Worm (Caenorhabditis elegans) whole organism, L2 larva: Measurements from ENCODE around the gene ubxn-4.

Experiments used
- C34F6.9 ChIP-seq: fragments of 150-350 bp; optimal IDR thresholded peaks from 2 replicates; lab custom pipeline; 2014; ENCODE audit warnings: missing biosample characterization, missing genetic modification characterization
- F13H6.1 ChIP-seq: sonication (generic microtip); optimal IDR thresholded peaks from 2 replicates; lab custom pipeline; 2016; ENCODE audit warnings: missing genetic modification characterization, missing compliant biosample characterization
- R02D3.7 ChIP-seq: fragments of 150-350 bp; optimal IDR thresholded peaks from 2 replicates; lab custom pipeline; 2014; ENCODE audit warnings: missing biosample characterization, missing genetic modification characterization
- Y55F3AM.14 ChIP-seq: fragments of 200-800 bp; sonication (Bioruptor generic); optimal IDR thresholded peaks from 2 replicates; lab custom pipeline; 2018; ENCODE audit warnings: mild to moderate bottlenecking, missing genetic modification characterization, missing compliant biosample characterization
- ZK546.5 ChIP-seq: sonication (generic microtip); optimal IDR thresholded peaks from 2 replicates; lab custom pipeline; 2017; ENCODE audit warnings: missing biosample characterization, missing genetic modification characterization
- alr-1 ChIP-seq: fragments of 150-350 bp; optimal IDR thresholded peaks from 2 replicates; lab custom pipeline; 2014; ENCODE audit warnings: missing biosample characterization, missing genetic modification characterization
- ama-1 ChIP-seq: fragments of 150-350 bp; optimal IDR thresholded peaks from 2 replicates; lab custom pipeline; 2018; ENCODE audit warnings: inconsistent platforms
- blmp-1 ChIP-seq: sonication (generic microtip); optimal IDR thresholded peaks from 2 replicates; lab custom pipeline; 2017; ENCODE audit warnings: missing genetic modification characterization, mild to moderate bottlenecking, missing compliant biosample characterization, antibody characterized with exemption, moderate library complexity; ENCODE audit not compliant: insufficient read depth
- ceh-16 ChIP-seq: fragments of 150-350 bp; optimal IDR thresholded peaks from 2 replicates; lab custom pipeline; 2014; ENCODE audit warnings: missing biosample characterization, missing genetic modification characterization
- ceh-82 ChIP-seq: fragments of 150-350 bp; optimal IDR thresholded peaks from 2 replicates; lab custom pipeline; 2014; ENCODE audit warnings: missing biosample characterization, missing genetic modification characterization
- crh-2 ChIP-seq: sonication (generic microtip); optimal IDR thresholded peaks from 2 replicates; lab custom pipeline; 2017; ENCODE audit warnings: missing biosample characterization, missing genetic modification characterization
- dmd-4 ChIP-seq: sonication (generic microtip); optimal IDR thresholded peaks from 2 replicates; lab custom pipeline; 2017; ENCODE audit warnings: missing biosample characterization, missing genetic modification characterization
- egl-27 ChIP-seq: sonication (generic microtip); optimal IDR thresholded peaks from 3 replicates; lab custom pipeline; 2017; ENCODE audit warnings: missing biosample characterization, missing genetic modification reagents, missing genetic modification characterization
- elt-1 ChIP-seq: fragments of 150-350 bp; optimal IDR thresholded peaks from 2 replicates; lab custom pipeline; 2014; ENCODE audit warnings: missing biosample characterization, missing genetic modification characterization
- elt-3 ChIP-seq: sonication (generic microtip); optimal IDR thresholded peaks from 2 replicates; lab custom pipeline; 2017; ENCODE audit warnings: missing biosample characterization, missing genetic modification characterization
- fos-1 ChIP-seq: fragments of 150-350 bp; optimal IDR thresholded peaks from 2 replicates; lab custom pipeline; 2014; ENCODE audit warnings: missing biosample characterization, missing genetic modification characterization
- gmeb-1 ChIP-seq: fragments of 150-350 bp; optimal IDR thresholded peaks from 2 replicates; lab custom pipeline; 2014; ENCODE audit warnings: missing biosample characterization, missing genetic modification characterization
- lin-11 ChIP-seq: fragments of 150-350 bp; sonication (generic microtip); optimal IDR thresholded peaks from 2 replicates; lab custom pipeline; 2014; ENCODE audit warnings: missing biosample characterization, missing genetic modification characterization, inconsistent platforms, mixed read lengths
- lin-13 ChIP-seq: fragments of 150-350 bp; optimal IDR thresholded peaks from 2 replicates; lab custom pipeline; 2014; ENCODE audit warnings: missing biosample characterization, missing genetic modification reagents, missing genetic modification characterization
- lin-39 ChIP-seq: fragments of 150-350 bp; optimal IDR thresholded peaks from 2 replicates; lab custom pipeline; 2014; ENCODE audit warnings: missing biosample characterization, missing genetic modification reagents, missing genetic modification characterization
- lsy-2 ChIP-seq, 2 experiments: fragments of 150-350 bp in 1 of 2; sonication (generic microtip) in 1 of 2; optimal IDR thresholded peaks; 2 replicates each; lab custom pipeline; 2014 to 2017; ENCODE audit warnings: missing biosample characterization in 2 of 2, missing genetic modification characterization in 2 of 2
- mab-5 ChIP-seq: fragments of 150-350 bp; optimal IDR thresholded peaks from 2 replicates; lab custom pipeline; 2014; ENCODE audit warnings: missing biosample characterization, missing genetic modification characterization
- mdl-1 ChIP-seq, 2 experiments: fragments of 150-350 bp in 1 of 2; sonication (generic microtip) in 1 of 2; optimal IDR thresholded peaks; 2 replicates each; lab custom pipeline; 2017; ENCODE audit warnings: missing biosample characterization in 2 of 2, missing genetic modification characterization in 2 of 2
- nhr-10 ChIP-seq: sonication (generic microtip); optimal IDR thresholded peaks from 2 replicates; lab custom pipeline; 2017; ENCODE audit warnings: missing biosample characterization, missing genetic modification characterization
- nhr-11 ChIP-seq: fragments of 150-350 bp; optimal IDR thresholded peaks from 2 replicates; lab custom pipeline; 2014; ENCODE audit warnings: missing biosample characterization, missing genetic modification characterization
- nhr-12 ChIP-seq: fragments of 150-350 bp; optimal IDR thresholded peaks from 2 replicates; lab custom pipeline; 2014; ENCODE audit warnings: missing biosample characterization, missing genetic modification characterization
- nhr-129 ChIP-seq: fragments of 150-350 bp; optimal IDR thresholded peaks from 2 replicates; lab custom pipeline; 2014; ENCODE audit warnings: missing biosample characterization, missing genetic modification characterization
- nhr-21 ChIP-seq: fragments of 150-350 bp; optimal IDR thresholded peaks from 2 replicates; lab custom pipeline; 2014; ENCODE audit warnings: missing biosample characterization, missing genetic modification characterization
- nhr-23 ChIP-seq: fragments of 150-350 bp; optimal IDR thresholded peaks from 2 replicates; lab custom pipeline; 2014; ENCODE audit warnings: missing biosample characterization, missing genetic modification reagents, missing genetic modification characterization
- nhr-237 ChIP-seq: fragments of 150-350 bp; optimal IDR thresholded peaks from 2 replicates; lab custom pipeline; 2014; ENCODE audit warnings: missing biosample characterization, missing genetic modification characterization
- nhr-25 ChIP-seq: fragments of 150-350 bp; sonication (generic microtip); optimal IDR thresholded peaks from 3 replicates; lab custom pipeline; 2014; ENCODE audit warnings: missing biosample characterization, missing genetic modification characterization
- nhr-6 ChIP-seq: fragments of 150-350 bp; optimal IDR thresholded peaks from 2 replicates; lab custom pipeline; 2014; ENCODE audit warnings: missing biosample characterization, missing genetic modification characterization
- nhr-77 ChIP-seq: fragments of 150-350 bp; optimal IDR thresholded peaks from 2 replicates; lab custom pipeline; 2014; ENCODE audit warnings: missing biosample characterization, missing genetic modification characterization
- sem-4 ChIP-seq: fragments of 150-350 bp; optimal IDR thresholded peaks from 2 replicates; lab custom pipeline; 2014; ENCODE audit warnings: missing biosample characterization, missing genetic modification reagents, missing genetic modification characterization
- skn-1 ChIP-seq: sonication (generic microtip); optimal IDR thresholded peaks from 2 replicates; lab custom pipeline; 2017; ENCODE audit warnings: missing biosample characterization, missing genetic modification characterization
- sma-3 ChIP-seq: sonication (generic microtip); optimal IDR thresholded peaks from 2 replicates; lab custom pipeline; 2016; ENCODE audit warnings: missing genetic modification reagents, missing genetic modification characterization, missing compliant biosample characterization
- sma-9 ChIP-seq, 2 experiments: fragments of 150-350 bp in 1 of 2; sonication (generic microtip) in 1 of 2; optimal IDR thresholded peaks; 2 replicates each; lab custom pipeline; 2014 to 2016; ENCODE audit warnings: missing genetic modification characterization in 2 of 2, mild to moderate bottlenecking in 1 of 2, missing biosample characterization in 1 of 2, missing compliant biosample characterization in 1 of 2, missing genetic modification reagents in 1 of 2, moderate library complexity in 1 of 2
- snpc-4 ChIP-seq: fragments of 150-350 bp; optimal IDR thresholded peaks from 2 replicates; lab custom pipeline; 2014; ENCODE audit warnings: missing biosample characterization, missing genetic modification characterization
- unc-55 ChIP-seq: fragments of 150-350 bp; sonication (generic microtip); optimal IDR thresholded peaks from 3 replicates; lab custom pipeline; 2014; ENCODE audit warnings: missing biosample characterization, missing genetic modification reagents, missing genetic modification characterization
- unc-62 ChIP-seq: fragments of 150-350 bp; optimal IDR thresholded peaks from 2 replicates; lab custom pipeline; 2014; ENCODE audit warnings: missing biosample characterization, missing genetic modification reagents, missing genetic modification characterization
- zag-1 ChIP-seq: fragments of 150-350 bp; optimal IDR thresholded peaks from 2 replicates; lab custom pipeline; 2014; ENCODE audit warnings: missing biosample characterization, missing genetic modification characterization
- ztf-1 ChIP-seq: fragments of 200-800 bp; sonication (Bioruptor generic); conservative IDR thresholded peaks from 2 replicates; pipeline ENCODE4 v1.3.6; 2022; ENCODE audit warnings: missing genetic modification characterization, missing compliant biosample characterization
- ztf-11 ChIP-seq: sonication (generic microtip); optimal IDR thresholded peaks from 2 replicates; lab custom pipeline; 2017; ENCODE audit warnings: missing biosample characterization, missing genetic modification characterization
- ztf-4 ChIP-seq: fragments of 150-350 bp; optimal IDR thresholded peaks from 2 replicates; lab custom pipeline; 2014; ENCODE audit warnings: missing biosample characterization, missing genetic modification characterization

ubxn-4 gene

DNA sequence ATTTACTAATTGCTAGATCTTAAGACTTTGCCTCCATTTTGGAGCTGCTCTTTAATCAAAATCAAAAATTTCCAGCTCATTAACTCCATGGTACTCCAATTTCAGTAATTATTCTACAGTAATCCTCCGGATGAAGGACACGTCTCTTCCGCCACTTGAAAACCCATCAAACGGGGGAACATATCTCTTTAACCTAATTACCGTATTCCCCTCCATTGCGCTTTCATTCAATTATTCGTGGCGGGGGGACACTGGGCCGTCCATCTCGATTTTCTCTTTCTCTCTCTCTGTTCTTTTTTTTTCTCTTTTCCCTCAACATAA lies 11.5 kb upstream of the ubxn-4 start:
- no peak for TF ChIP-seq nhr-6 (tag; lab: Kevin White, UChicago)
- TF ChIP-seq fos-1 (tag; lab: Kevin White, UChicago), result no peak
- TF ChIP-seq R02D3.7, result no peak
- TF ChIP-seq dmd-4, result no peak
- TF ChIP-seq ceh-82 (tag; lab: Kevin White, UChicago), result no peak
- TF ChIP-seq lin-11, result no peak
- no peak for TF ChIP-seq Y55F3AM.14 (GFP tag; lab: Kevin White, UChicago)
- no peak for TF ChIP-seq elt-3 (tag; lab: Kevin White, UChicago)
- TF ChIP-seq, all 48 proteins: peak for 0

DNA sequence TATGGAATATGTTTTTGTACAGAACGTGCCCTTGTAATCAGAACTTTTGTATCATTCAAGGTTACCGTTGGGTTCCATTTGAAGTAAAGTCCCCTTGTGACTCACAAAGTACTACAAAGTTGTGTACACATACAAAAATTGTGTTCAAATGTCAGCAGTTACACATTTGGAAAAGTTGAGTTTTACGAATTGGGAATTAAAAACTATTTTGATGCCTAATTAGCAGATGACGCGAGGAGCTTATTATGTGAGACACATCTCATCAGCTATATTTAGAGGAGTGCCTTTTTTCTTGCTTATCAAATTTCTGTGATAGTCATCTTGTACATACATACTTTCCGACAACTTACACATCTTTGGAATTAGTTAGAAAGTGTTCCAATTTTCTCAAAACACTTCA lies 8.1 kb upstream of the ubxn-4 start:
- TF ChIP-seq snpc-4, result no peak
- TF ChIP-seq dmd-4, result no peak
- TF ChIP-seq ceh-16, result no peak
- no peak for TF ChIP-seq alr-1 (tag; lab: Kevin White, UChicago)
- TF ChIP-seq ztf-1, result no peak
- TF ChIP-seq elt-1 (tag; lab: Kevin White, UChicago), result no peak
- no peak for TF ChIP-seq nhr-129
- TF ChIP-seq ztf-4 (tag; lab: Kevin White, UChicago), result no peak
- no peak for TF ChIP-seq mab-5 (tag; lab: Kevin White, UChicago)
- TF ChIP-seq skn-1 (tag; lab: Kevin White, UChicago), result no peak
- no peak for TF ChIP-seq nhr-12 (tag; lab: Kevin White, UChicago)
- no peak for TF ChIP-seq F13H6.1 (tag; lab: Kevin White, UChicago)
- TF ChIP-seq gmeb-1 (tag; lab: Kevin White, UChicago), result no peak
- no peak for TF ChIP-seq nhr-10
- TF ChIP-seq lsy-2 (tag; optimal IDR thresholded peaks at IDR 0.05; lab: Kevin White, UChicago), result no peak
- no peak for TF ChIP-seq lin-39 (tag; lab: Kevin White, UChicago)
- TF ChIP-seq, all 48 proteins: peak for 0

DNA sequence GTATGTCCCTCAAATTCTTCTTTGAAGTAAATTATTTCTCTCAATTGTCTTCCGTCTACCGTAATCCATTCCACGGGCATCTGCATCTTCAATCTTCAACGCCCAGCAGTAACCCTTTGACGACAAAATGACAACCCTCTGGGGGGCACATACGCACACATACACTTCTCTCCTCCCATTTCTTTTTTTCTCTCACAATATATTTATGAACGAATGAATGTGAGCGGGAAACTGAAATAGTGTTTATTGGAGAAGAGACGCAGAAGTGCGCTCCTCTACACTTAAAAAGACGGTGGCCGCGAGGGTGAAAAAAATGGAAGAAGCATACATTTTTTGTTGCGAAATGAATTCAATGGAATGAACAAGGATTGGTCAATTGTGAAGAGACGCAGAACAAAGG lies 6.6 kb upstream of the ubxn-4 start:
- no peak for TF ChIP-seq elt-3 (tag; lab: Kevin White, UChicago)
- TF ChIP-seq R02D3.7, result no peak
- no peak for TF ChIP-seq alr-1 (tag; lab: Kevin White, UChicago)
- peak; percentile 33 for TF ChIP-seq snpc-4
- peak; percentile 66 for TF ChIP-seq sem-4 (tag; lab: Kevin White, UChicago)
- TF ChIP-seq nhr-237 (tag; lab: Kevin White, UChicago), result no peak
- TF ChIP-seq Y55F3AM.14 (GFP tag; lab: Kevin White, UChicago), result peak; percentile 62
- TF ChIP-seq ztf-11 (tag; lab: Kevin White, UChicago), result no peak
- peak; percentile 36 for TF ChIP-seq sma-3 (GFP tag; lab: Kevin White, UChicago)
- TF ChIP-seq ama-1, result peak; percentile 38
- peak; percentile 25 for TF ChIP-seq blmp-1 (tag; lab: Kevin White, UChicago)
- peak; percentile 44 for TF ChIP-seq sma-9 (GFP tag; optimal IDR thresholded peaks at IDR 0.05; lab: Kevin White, UChicago)
- TF ChIP-seq sma-9 (tag; optimal IDR thresholded peaks at IDR 0.05; lab: Kevin White, UChicago), result no peak
- TF ChIP-seq nhr-11 (tag; lab: Kevin White, UChicago), result no peak
- peak; percentile 31 for TF ChIP-seq nhr-21
- peak; percentile 20 for TF ChIP-seq lin-11
- TF ChIP-seq crh-2 (tag; lab: Kevin White, UChicago), result peak; percentile 91
- no peak for TF ChIP-seq ceh-82 (tag; lab: Kevin White, UChicago)
- TF ChIP-seq C34F6.9 (tag; lab: Kevin White, UChicago), result peak; percentile 93
- no peak for TF ChIP-seq ztf-4 (tag; lab: Kevin White, UChicago)
- TF ChIP-seq ceh-16, result no peak
- TF ChIP-seq nhr-23, result no peak
- peak; percentile 58 for TF ChIP-seq lin-13
- TF ChIP-seq nhr-6 (tag; lab: Kevin White, UChicago), result peak; percentile 49
- TF ChIP-seq lsy-2 (tag; optimal IDR thresholded peaks at IDR 0.05; lab: Kevin White, UChicago), result peak; percentile 72 to 94
- peak; percentile 47 for TF ChIP-seq gmeb-1 (tag; lab: Kevin White, UChicago)
- no peak for TF ChIP-seq nhr-12 (tag; lab: Kevin White, UChicago)
- TF ChIP-seq nhr-77 (tag; lab: Kevin White, UChicago), result no peak
- TF ChIP-seq elt-1 (tag; lab: Kevin White, UChicago), result no peak
- peak in 1 of 2 experiments; percentile 28 for TF ChIP-seq mdl-1 (tag; optimal IDR thresholded peaks at IDR 0.05; lab: Kevin White, UChicago)
- TF ChIP-seq nhr-129, result peak; percentile 88
- no peak for TF ChIP-seq unc-62
- peak; percentile 88 for TF ChIP-seq nhr-25
- peak; percentile 8 for TF ChIP-seq skn-1 (tag; lab: Kevin White, UChicago)
- peak; percentile 28 for TF ChIP-seq egl-27
- TF ChIP-seq mab-5 (tag; lab: Kevin White, UChicago), result peak; percentile 57
- TF ChIP-seq ZK546.5 (tag; lab: Kevin White, UChicago), result no peak
- TF ChIP-seq zag-1 (tag; lab: Kevin White, UChicago), result peak; percentile 84
- peak; percentile 77 for TF ChIP-seq F13H6.1 (tag; lab: Kevin White, UChicago)
- TF ChIP-seq lin-39 (tag; lab: Kevin White, UChicago), result no peak
- peak; percentile 91 for TF ChIP-seq unc-55 (GFP tag; lab: Kevin White, UChicago)
- no peak for TF ChIP-seq ztf-1
- peak; percentile 86 for TF ChIP-seq fos-1 (tag; lab: Kevin White, UChicago)
